Worm (Caenorhabditis elegans) whole organism, L1 larva: ENCODE measurements around the gene str-200.

Experiments used
- aha-1 ChIP-seq: fragments of 150-350 bp; optimal IDR thresholded peaks from 2 replicates; lab custom pipeline; 2014; ENCODE audit warnings: missing biosample characterization, missing genetic modification characterization
- aly-2 ChIP-seq: fragments of 150-350 bp; optimal IDR thresholded peaks from 2 replicates; lab custom pipeline; 2014; ENCODE audit warnings: missing biosample characterization, missing genetic modification characterization
- elt-2 ChIP-seq: sonication (generic microtip); optimal IDR thresholded peaks from 2 replicates; lab custom pipeline; 2016; ENCODE audit warnings: missing genetic modification characterization, mild to moderate bottlenecking, inconsistent platforms, missing compliant biosample characterization, missing genetic modification reagents
- nhr-237 ChIP-seq: fragments of 150-350 bp; optimal IDR thresholded peaks from 2 replicates; lab custom pipeline; 2014; ENCODE audit warnings: missing biosample characterization, missing genetic modification characterization
- skn-1 ChIP-seq: fragments of 150-350 bp; optimal IDR thresholded peaks from 2 replicates; lab custom pipeline; 2014; ENCODE audit warnings: missing biosample characterization, missing genetic modification characterization
- sup-37 ChIP-seq: fragments of 200-800 bp; sonication (Bioruptor generic); optimal IDR thresholded peaks from 2 replicates; lab custom pipeline; 2018; ENCODE audit warnings: mild to moderate bottlenecking, missing genetic modification characterization, missing compliant biosample characterization
- unc-130 ChIP-seq: fragments of 150-350 bp; optimal IDR thresholded peaks from 2 replicates; lab custom pipeline; 2017; ENCODE audit warnings: missing biosample characterization, missing genetic modification characterization, inconsistent platforms

DNA sequence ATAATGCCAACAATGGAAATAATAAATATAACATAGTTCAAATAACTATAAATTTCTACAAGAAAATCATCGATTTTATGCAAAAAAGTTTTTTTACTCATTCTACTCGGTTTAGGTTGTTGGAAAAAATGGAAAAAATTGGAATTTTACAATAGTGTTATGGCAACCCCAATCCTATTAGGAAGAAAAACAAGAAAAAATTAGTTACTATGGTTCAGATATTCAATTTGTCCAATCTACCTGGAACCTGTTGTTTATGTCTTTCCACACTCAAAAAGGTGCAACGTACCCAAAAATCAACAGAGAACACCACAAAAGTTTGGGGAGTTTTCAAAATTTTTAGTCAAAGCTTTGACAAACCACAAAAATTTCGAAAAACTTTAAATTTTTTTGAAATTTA lies 27.9 kb downstream of the str-200 start, which contains the start of gene T27C5.10:
- TF ChIP-seq sup-37 (GFP tag; lab: Kevin White, UChicago) (no peak), skn-1 (no peak), elt-2 (tag; lab: Kevin White, UChicago) (no peak), unc-130 (tag; lab: Kevin White, UChicago) (no peak), aha-1 (tag; lab: Kevin White, UChicago) (no peak), nhr-237 (tag; lab: Kevin White, UChicago) (no peak), aly-2 (tag; lab: Kevin White, UChicago) (no peak)
